Fruit fly (Drosophila melanogaster) Kc167 (cell line): ENCODE results near the gene Rala.

ENCODE experiments used
- Sin3A ChIP-seq: fragments of >200 bp; optimal IDR thresholded peaks from 2 replicates; lab custom pipeline; 2018; ENCODE audit warnings: missing external identifiers
- h ChIP-seq: fragments of >200 bp; optimal IDR thresholded peaks from 3 replicates; lab custom pipeline; 2018; ENCODE audit warnings: missing external identifiers

- no peak for TF ChIP-seq Sin3A (lab: Kevin White, UChicago)
- no peak for TF ChIP-seq h (lab: Kevin White, UChicago)
Measured at dm6 chrX:3715616-3716015, 3.8 kb downstream of the Rala start.
